Fruit fly (Drosophila melanogaster): ENCODE measurements around the gene CG12065.

The CG12065 gene

DNA sequence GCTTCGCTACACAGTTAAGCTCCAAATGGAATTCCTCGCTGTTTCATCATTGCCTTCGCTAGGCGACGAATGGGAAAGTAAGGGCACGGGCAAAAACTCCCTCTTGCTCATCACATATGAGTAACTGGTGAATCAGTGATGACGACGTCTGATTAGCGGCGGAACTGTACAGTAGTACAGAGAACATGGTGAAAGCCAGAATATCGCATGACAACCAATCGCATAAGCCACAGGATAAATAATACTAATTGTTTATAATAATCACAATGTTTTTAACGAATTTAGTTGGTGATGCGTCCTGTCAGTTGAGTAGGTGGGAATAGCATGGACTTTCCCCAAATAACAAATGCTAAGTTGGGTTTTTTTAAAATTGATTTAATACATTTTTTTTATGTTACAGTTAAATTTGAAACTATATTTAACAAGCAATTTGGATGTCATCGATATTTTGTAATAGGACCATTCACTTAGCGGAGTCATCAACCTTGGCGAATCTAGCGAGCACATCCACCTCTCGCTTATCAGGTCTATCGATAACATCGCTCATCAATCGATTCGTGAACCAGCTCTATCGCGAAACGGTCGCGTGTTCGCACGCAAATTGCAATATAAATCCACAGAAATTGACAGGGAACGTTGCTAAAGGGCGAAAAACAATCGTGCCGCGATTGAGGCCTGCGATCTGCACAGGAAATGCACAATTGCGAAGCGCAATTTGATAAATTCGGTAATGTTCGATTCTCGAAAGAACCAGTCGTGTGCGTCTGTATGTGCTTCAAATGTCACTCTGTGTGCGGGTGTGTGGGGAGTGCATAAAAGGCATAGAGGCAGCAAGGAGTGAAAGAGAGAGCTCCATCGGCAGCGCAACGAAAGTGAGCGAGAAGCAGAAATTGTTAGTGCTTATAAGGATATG, 13.8 kb upstream of the CG12065 start, which contains the start of the genes CG12112 and Trf4-1 (continued):
- TF ChIP-seq Chrac-16 (GFP tag; optimal IDR thresholded peaks at IDR 0.05) = peak; percentile 30
- no peak for TF ChIP-seq Dip2 (GFP tag; IDR thresholded peaks at IDR 0.05)
- TF ChIP-seq CG1602 (GFP tag; optimal IDR thresholded peaks at IDR 0.05) = peak; percentile 7
- TF ChIP-seq Stat92E (GFP tag; optimal IDR thresholded peaks at IDR 0.05) = no peak
- TF ChIP-seq bsh (GFP tag; optimal IDR thresholded peaks at IDR 0.05) = no peak
- TF ChIP-seq CG9215 (GFP tag; IDR thresholded peaks at IDR 0.05) = no peak
- TF ChIP-seq Drgx (GFP tag; IDR thresholded peaks at IDR 0.05) = 0 out of 2 replicates have a peak, but pooled peaks have one; percentile 7
- TF ChIP-seq Atf-2 (GFP tag; optimal IDR thresholded peaks at IDR 0.05) = no peak
- TF ChIP-seq seq (GFP tag; IDR thresholded peaks at IDR 0.05) = no peak
- no peak for TF ChIP-seq btn (GFP tag; optimal IDR thresholded peaks at IDR 0.05)
- no peak for TF ChIP-seq dati (GFP tag; IDR thresholded peaks at IDR 0.05)
- TF ChIP-seq tx (GFP tag; optimal IDR thresholded peaks at IDR 0.05) = no peak
- no peak for TF ChIP-seq Ada2b (GFP tag; IDR thresholded peaks at IDR 0.05)
- no peak for TF ChIP-seq NC2α (GFP tag; optimal IDR thresholded peaks at IDR 0.05)
- peak; percentile 80 for TF ChIP-seq amos (GFP tag; IDR thresholded peaks at IDR 0.05; ENCODE audit: partially characterized antibody)
- TF ChIP-seq MBD-R2 (GFP tag; IDR thresholded peaks at IDR 0.05) = 0 out of 2 replicates have a peak, but pooled peaks have one; percentile 38
- TF ChIP-seq CG2199 (GFP tag; IDR thresholded peaks at IDR 0.05) = no peak
- TF ChIP-seq Sin3A (optimal IDR thresholded peaks at IDR 0.05) = peak; percentile 86
- TF ChIP-seq gfzf (GFP tag; optimal IDR thresholded peaks at IDR 0.05) = peak; percentile 63
- no peak for TF ChIP-seq CG2875 (GFP tag; optimal IDR thresholded peaks at IDR 0.05)
- TF ChIP-seq Dfd (GFP tag; optimal IDR thresholded peaks at IDR 0.05) = no peak
- TF ChIP-seq CG31224 (GFP tag; IDR thresholded peaks at IDR 0.05) = no peak
- no peak for TF ChIP-seq run (tag; optimal IDR thresholded peaks at IDR 0.05)
- no peak for TF ChIP-seq CG7987 (GFP tag; optimal IDR thresholded peaks at IDR 0.05)
- no peak for TF ChIP-seq CG18011 (GFP tag; optimal IDR thresholded peaks at IDR 0.05)
- TF ChIP-seq CG8388 (GFP tag; optimal IDR thresholded peaks at IDR 0.05) = no peak
- no peak for TF ChIP-seq CG12219 (GFP tag; optimal IDR thresholded peaks at IDR 0.05)
- no peak for TF ChIP-seq CG7839 (tag; optimal IDR thresholded peaks at IDR 0.05)
- TF ChIP-seq CG12299 (tag; optimal IDR thresholded peaks at IDR 0.05) = no peak
- TF ChIP-seq Ets97D (GFP tag; optimal IDR thresholded peaks at IDR 0.05) = peak; percentile 57
- TF ChIP-seq CG8281 (tag; optimal IDR thresholded peaks at IDR 0.05) = no peak
- no peak for TF ChIP-seq scrt (GFP tag; optimal IDR thresholded peaks at IDR 0.05)
- TF ChIP-seq dmrt99B (tag; optimal IDR thresholded peaks at IDR 0.05) = no peak
- no peak for TF ChIP-seq CG10462 (GFP tag; optimal IDR thresholded peaks at IDR 0.05)
- TF ChIP-seq ase (GFP tag; IDR thresholded peaks at IDR 0.05) = no peak
- TF ChIP-seq CG3847 (GFP tag; IDR thresholded peaks at IDR 0.05) = no peak
- TF ChIP-seq yki (optimal IDR thresholded peaks at IDR 0.05) = no peak
- TF ChIP-seq Antp (GFP tag; optimal IDR thresholded peaks at IDR 0.05) = no peak
- no peak for TF ChIP-seq CG18619 (GFP tag; optimal IDR thresholded peaks at IDR 0.05)
- no peak for TF ChIP-seq CG14667 (GFP tag; IDR thresholded peaks at IDR 0.05)
- TF ChIP-seq CG11504 (tag; optimal IDR thresholded peaks at IDR 0.05) = peak; percentile 30
- TF ChIP-seq CG14014 (GFP tag; IDR thresholded peaks at IDR 0.05) = no peak
- TF ChIP-seq peb (GFP tag; IDR thresholded peaks at IDR 0.05) = no peak
- no peak for TF ChIP-seq ftz-f1 (GFP tag; optimal IDR thresholded peaks at IDR 0.05)
- no peak for TF ChIP-seq eyg (GFP tag; optimal IDR thresholded peaks at IDR 0.05)
- no peak for TF ChIP-seq CG4328 (GFP tag; optimal IDR thresholded peaks at IDR 0.05)
- TF ChIP-seq Dek (tag; optimal IDR thresholded peaks at IDR 0.05) = peak; percentile 3
- TF ChIP-seq CG15269 (tag; optimal IDR thresholded peaks at IDR 0.05) = no peak
- TF ChIP-seq Spps (tag; optimal IDR thresholded peaks at IDR 0.05) = no peak
- no peak for TF ChIP-seq Ravus (GFP tag; IDR thresholded peaks at IDR 0.05)
- no peak for TF ChIP-seq fru (optimal IDR thresholded peaks at IDR 0.05)

Measured in whole organism, embryonic.